Fruit fly (Drosophila melanogaster): Measurements from ENCODE around the gene kri.

- TF ChIP-seq psq (optimal IDR thresholded peaks at IDR 0.05) = no peak
- TF ChIP-seq Sin3A (optimal IDR thresholded peaks at IDR 0.05) = no peak
- no peak for TF ChIP-seq Myc (optimal IDR thresholded peaks at IDR 0.05)
- TF ChIP-seq ttk (optimal IDR thresholded peaks at IDR 0.05) = no peak
- no peak for TF ChIP-seq insv (optimal IDR thresholded peaks at IDR 0.05)
- TF ChIP-seq h (optimal IDR thresholded peaks at IDR 0.05) = no peak
Observed at dm6 chr3L:5825483-5825882, 14.7 kb downstream of the kri start.
